Worm (Caenorhabditis elegans): Measurements from ENCODE around the gene F26G1.11.

F26G1.11 gene

ce11 chrII:4791272-4791671, 14.3 kb downstream of the F26G1.11 start, which contains the start of gene F26G1.1 (continued):
- TF ChIP-seq ztf-11 (tag; optimal IDR thresholded peaks at IDR 0.05) (no peak), tra-1 (GFP tag; IDR thresholded peaks at IDR 0.05) (no peak), aha-1 (tag) (peak; percentile 38), nhr-102 (tag; optimal IDR thresholded peaks at IDR 0.05) (peak; percentile 36), egl-43 (GFP tag; IDR thresholded peaks at IDR 0.05) (no peak), zfp-3 (GFP tag; conservative IDR thresholded peaks at IDR 0.05) (no peak), ZK337.2 (GFP tag; IDR thresholded peaks at IDR 0.05) (peak; percentile 91), unc-62 (GFP tag; optimal IDR thresholded peaks at IDR 0.05 in 1 of 2) (no peak), unc-62 (tag; optimal IDR thresholded peaks at IDR 0.05) (no peak), ztf-7 (tag; optimal IDR thresholded peaks at IDR 0.05) (no peak), set-16 (GFP tag; IDR thresholded peaks at IDR 0.05) (no peak), saeg-2 (GFP tag; IDR thresholded peaks at IDR 0.05) (no peak), pha-4 (GFP tag; IDR thresholded peaks at IDR 0.05) (no peak), pha-4 (tag; optimal IDR thresholded peaks at IDR 0.05) (no peak), daf-8 (GFP tag; IDR thresholded peaks at IDR 0.05) (no peak), nhr-77 (tag; optimal IDR thresholded peaks at IDR 0.05) (no peak), dpl-1 (GFP tag; optimal IDR thresholded peaks at IDR 0.05) (peak; percentile 92), gei-8 (GFP tag; optimal IDR thresholded peaks at IDR 0.05) (no peak), lin-39 (tag; optimal IDR thresholded peaks at IDR 0.05) (no peak), jun-1 (tag; optimal IDR thresholded peaks at IDR 0.05) (no peak), nhr-11 (tag; optimal IDR thresholded peaks at IDR 0.05) (no peak), lin-29 (GFP tag; IDR thresholded peaks at IDR 0.05) (no peak), fos-1 (tag; optimal IDR thresholded peaks at IDR 0.05) (no peak), lsy-2 (tag; optimal IDR thresholded peaks at IDR 0.05) (no peak), Y75B8A.6 (GFP tag; IDR thresholded peaks at IDR 0.05) (no peak), Y5F2A.4 (GFP tag; optimal IDR thresholded peaks at IDR 0.05) (no peak), egl-27 (tag; optimal IDR thresholded peaks at IDR 0.05) (no peak), mxl-2 (GFP tag; conservative IDR thresholded peaks at IDR 0.05) (no peak), dmd-9 (GFP tag; IDR thresholded peaks at IDR 0.05) (peak; percentile 90), pqm-1 (tag; optimal IDR thresholded peaks at IDR 0.05) (no peak), snpc-1.2 (GFP tag; IDR thresholded peaks at IDR 0.05) (no peak), skn-1 (tag; optimal IDR thresholded peaks at IDR 0.05) (no peak), nhr-42 (GFP tag; IDR thresholded peaks at IDR 0.05) (no peak), hlh-30 (tag; optimal IDR thresholded peaks at IDR 0.05; ENCODE audit: insufficient read depth) (no peak), lin-15B (tag; optimal IDR thresholded peaks at IDR 0.05) (no peak), D1046.2 (GFP tag; IDR thresholded peaks at IDR 0.05) (no peak), F10B5.3 (tag; optimal IDR thresholded peaks at IDR 0.05) (no peak), lim-7 (GFP tag; IDR thresholded peaks at IDR 0.05) (no peak), mep-1 (tag; optimal IDR thresholded peaks at IDR 0.05) (no peak), tag-97 (GFP tag; IDR thresholded peaks at IDR 0.05) (no peak), ZK546.5 (tag; optimal IDR thresholded peaks at IDR 0.05) (no peak), fkh-10 (GFP tag; optimal IDR thresholded peaks at IDR 0.05) (no peak), F44E2.7 (GFP tag; IDR thresholded peaks at IDR 0.05) (no peak), nhr-25 (tag; optimal IDR thresholded peaks at IDR 0.05; ENCODE audit: borderline replicate concordance, insufficient read depth) (no peak), dmd-8 (GFP tag; IDR thresholded peaks at IDR 0.05) (no peak), F37D6.2 (tag; optimal IDR thresholded peaks at IDR 0.05) (no peak), nhr-48 (tag; optimal IDR thresholded peaks at IDR 0.05) (no peak), Y105C5A.15 (GFP tag; IDR thresholded peaks at IDR 0.05) (no peak), aly-2 (tag; optimal IDR thresholded peaks at IDR 0.05) (no peak), mes-2 (tag; optimal IDR thresholded peaks at IDR 0.05; ENCODE audit: poor library complexity, severe bottlenecking) (peak; percentile 98), nhr-41 (GFP tag; IDR thresholded peaks at IDR 0.05) (no peak), lir-3 (tag; optimal IDR thresholded peaks at IDR 0.05) (no peak), ceh-44 (GFP tag; IDR thresholded peaks at IDR 0.05) (peak; percentile 48; the same call in 1 of the 2 replicates), nhr-111 (GFP tag; optimal IDR thresholded peaks at IDR 0.05) (no peak)

Data from whole organism, L4 larva.